Fruit fly (Drosophila melanogaster) whole organism, embryonic: ENCODE results near the gene puc.

Experiments used
- Antp ChIP-seq: fragments of 200-800 bp; sonication (Bioruptor generic); optimal IDR thresholded peaks from 3 replicates; lab custom pipeline; 2016; ENCODE audit warnings: missing biosample characterization, missing genetic modification characterization
- CG10321 ChIP-seq: fragments of 200-800 bp; sonication (Bioruptor generic); IDR thresholded peaks from 2 replicates; pipeline ENCODE4 v1.3.6; 2022; ENCODE audit warnings: missing biosample characterization, missing genetic modification characterization
- CG10462 ChIP-seq: fragments of 200-800 bp; sonication (Bioruptor generic); optimal IDR thresholded peaks from 2 replicates; lab custom pipeline; 2016; ENCODE audit warnings: missing biosample characterization, missing genetic modification characterization
- CG11247 ChIP-seq: fragments of 200-800 bp; sonication (Bioruptor generic); IDR thresholded peaks from 2 replicates; pipeline ENCODE4 v1.3.6; 2022; ENCODE audit warnings: missing biosample characterization, missing genetic modification characterization
- CG11504 ChIP-seq: fragments of 200-800 bp; sonication (Bioruptor generic); optimal IDR thresholded peaks from 3 replicates; lab custom pipeline; 2019; ENCODE audit warnings: missing biosample characterization, mild to moderate bottlenecking, missing genetic modification characterization, moderate library complexity
- CG12236 ChIP-seq: fragments of 200-800 bp; sonication (Bioruptor generic); optimal IDR thresholded peaks from 2 replicates; lab custom pipeline; 2016; ENCODE audit warnings: missing biosample characterization, missing genetic modification characterization
- CG1233 ChIP-seq: fragments of 200-800 bp; sonication (Bioruptor generic); optimal IDR thresholded peaks from 4 replicates; lab custom pipeline; 2018; ENCODE audit warnings: missing biosample characterization, mild to moderate bottlenecking, missing genetic modification characterization
- CG15601 ChIP-seq: fragments of 200-800 bp; sonication (Bioruptor generic); optimal IDR thresholded peaks from 3 replicates; lab custom pipeline; 2019; ENCODE audit warnings: missing biosample characterization, mild to moderate bottlenecking, missing genetic modification characterization, moderate library complexity
- CG2889 ChIP-seq: fragments of 200-800 bp; sonication (Bioruptor generic); IDR thresholded peaks from 3 replicates; pipeline ENCODE4 v1.3.6; 2022; ENCODE audit warnings: missing biosample characterization, missing genetic modification characterization
- CG31388 ChIP-seq: fragments of 200-800 bp; sonication (Bioruptor generic); optimal IDR thresholded peaks from 2 replicates; lab custom pipeline; 2016; ENCODE audit warnings: missing biosample characterization, missing genetic modification characterization
- CG3726 ChIP-seq: fragments of 200-800 bp; sonication (Bioruptor generic); IDR thresholded peaks from 3 replicates; pipeline ENCODE4, ENCODE4 v1.3.6; 2022; ENCODE audit warnings: missing biosample characterization, missing genetic modification characterization
- CG3838 ChIP-seq: fragments of 200-800 bp; sonication (Bioruptor generic); optimal IDR thresholded peaks from 3 replicates; lab custom pipeline; 2016; ENCODE audit warnings: missing biosample characterization, missing genetic modification characterization
- CG4282 ChIP-seq: fragments of 200-800 bp; sonication (Bioruptor generic); optimal IDR thresholded peaks from 2 replicates; lab custom pipeline; 2016; ENCODE audit warnings: missing biosample characterization, missing genetic modification characterization
- CG43689 ChIP-seq: fragments of 200-800 bp; sonication (Bioruptor generic); IDR thresholded peaks from 2 replicates; pipeline ENCODE4 v1.3.6; 2022; ENCODE audit warnings: missing biosample characterization, missing genetic modification characterization
- CG4424 ChIP-seq: fragments of 200-800 bp; sonication (Bioruptor generic); optimal IDR thresholded peaks from 3 replicates; lab custom pipeline; 2016; ENCODE audit warnings: missing biosample characterization, missing genetic modification characterization
- CG5180 ChIP-seq: fragments of 200-800 bp; sonication (Bioruptor generic); optimal IDR thresholded peaks from 3 replicates; lab custom pipeline; 2017; ENCODE audit warnings: missing biosample characterization, missing genetic modification characterization, mild to moderate bottlenecking, moderate library complexity, missing genetic modification reagents
- CG7963 ChIP-seq: fragments of 200-800 bp; sonication (Bioruptor generic); IDR thresholded peaks from 3 replicates; pipeline ENCODE4 v1.3.6; 2022; ENCODE audit warnings: missing biosample characterization, missing genetic modification characterization; ENCODE audit not compliant: partially characterized antibody
- CG8089 ChIP-seq: fragments of 200-800 bp; sonication (Bioruptor generic); optimal IDR thresholded peaks from 3 replicates; lab custom pipeline; 2016; ENCODE audit warnings: missing biosample characterization, missing genetic modification characterization
- CG8281 ChIP-seq: fragments of 200-800 bp; sonication (Bioruptor generic); optimal IDR thresholded peaks from 2 replicates; lab custom pipeline; 2018; ENCODE audit warnings: missing biosample characterization, mild to moderate bottlenecking, missing genetic modification characterization, moderate library complexity
- CHES-1-like ChIP-seq: fragments of 200-800 bp; sonication (Bioruptor generic); optimal IDR thresholded peaks from 2 replicates; lab custom pipeline; 2016; ENCODE audit warnings: missing biosample characterization, missing genetic modification characterization
- D19B ChIP-seq: fragments of 200-800 bp; sonication (Bioruptor generic); optimal IDR thresholded peaks from 2 replicates; lab custom pipeline; 2017; ENCODE audit warnings: missing biosample characterization, mild to moderate bottlenecking, missing genetic modification characterization
- Dfd ChIP-seq, 2 experiments: fragments of >200 bp; optimal IDR thresholded peaks; 2 replicates each; lab custom pipeline; 2017; ENCODE audit warnings: missing biosample characterization in 2 of 2, missing genetic modification characterization in 2 of 2
- GATAe ChIP-seq: fragments of 200-800 bp; sonication (Bioruptor generic); conservative IDR thresholded peaks from 2 replicates; pipeline ENCODE4 v1.3.6; 2022; ENCODE audit warnings: missing biosample characterization, missing genetic modification characterization
- NfI ChIP-seq: fragments of 200-800 bp; sonication (Bioruptor generic); optimal IDR thresholded peaks from 3 replicates; lab custom pipeline; 2018; ENCODE audit warnings: missing biosample characterization, mild to moderate bottlenecking, missing genetic modification characterization, moderate library complexity
- Rx ChIP-seq: fragments of 200-800 bp; sonication (Bioruptor generic); IDR thresholded peaks from 2 replicates; pipeline ENCODE4 v1.3.6; 2022; ENCODE audit warnings: missing biosample characterization, missing genetic modification characterization
- Trl ChIP-seq, 3 experiments: fragments of >200 bp in 2 of 3; fragments of 200-800 bp in 1 of 3; sonication (Bioruptor generic) in 1 of 3; optimal IDR thresholded peaks; 2 replicates in 1 of 3; 3 replicates in 2 of 3; lab custom pipeline; 2016 to 2017; ENCODE audit warnings: missing biosample characterization in 1 of 3, missing genetic modification characterization in 1 of 3
- Vsx1 ChIP-seq: fragments of 200-800 bp; sonication (Bioruptor generic); optimal IDR thresholded peaks from 2 replicates; lab custom pipeline; 2017; ENCODE audit warnings: missing biosample characterization, mild to moderate bottlenecking, missing genetic modification characterization, missing genetic modification reagents
- ara ChIP-seq: fragments of 200-800 bp; sonication (Bioruptor generic); IDR thresholded peaks from 2 replicates; pipeline ENCODE4 v1.3.6; 2022; ENCODE audit warnings: missing biosample characterization, missing genetic modification characterization
- bab2 ChIP-seq: fragments of 200-800 bp; sonication (Bioruptor generic); optimal IDR thresholded peaks from 2 replicates; lab custom pipeline; 2016; ENCODE audit warnings: missing biosample characterization, missing genetic modification characterization
- bsh ChIP-seq, 2 experiments: fragments of 200-800 bp; sonication (Bioruptor generic); optimal IDR thresholded peaks; 2 replicates each; lab custom pipeline; 2017 to 2018; ENCODE audit warnings: mild to moderate bottlenecking in 2 of 2, missing biosample characterization in 2 of 2, missing genetic modification characterization in 2 of 2, moderate library complexity in 1 of 2
- btn ChIP-seq: fragments of 200-800 bp; sonication (Bioruptor generic); optimal IDR thresholded peaks from 2 replicates; lab custom pipeline; 2016; ENCODE audit warnings: missing biosample characterization, missing genetic modification characterization
- cato ChIP-seq: fragments of 200-800 bp; sonication (Bioruptor generic); optimal IDR thresholded peaks from 2 replicates; lab custom pipeline; 2016; ENCODE audit warnings: missing biosample characterization, missing genetic modification characterization, borderline replicate concordance
- cg ChIP-seq: fragments of 200-800 bp; sonication (Bioruptor generic); optimal IDR thresholded peaks from 3 replicates; lab custom pipeline; 2019; ENCODE audit warnings: missing biosample characterization, mild to moderate bottlenecking, missing genetic modification characterization, moderate library complexity
- chif ChIP-seq, 2 experiments: fragments of 200-800 bp; sonication (Bioruptor generic); optimal IDR thresholded peaks; 3 replicates each; lab custom pipeline; 2016; ENCODE audit warnings: missing biosample characterization in 2 of 2, missing genetic modification characterization in 2 of 2
- crol ChIP-seq: fragments of 200-800 bp; sonication (Bioruptor generic); IDR thresholded peaks from 2 replicates; pipeline ENCODE4 v1.3.6; 2022; ENCODE audit warnings: missing biosample characterization, missing genetic modification characterization
- cwo ChIP-seq: fragments of 200-800 bp; sonication (Bioruptor generic); optimal IDR thresholded peaks from 3 replicates; lab custom pipeline; 2017; ENCODE audit warnings: missing biosample characterization, missing genetic modification characterization, mild to moderate bottlenecking, moderate library complexity, missing genetic modification reagents
- gcm2 ChIP-seq: fragments of 200-800 bp; sonication (Bioruptor generic); optimal IDR thresholded peaks from 2 replicates; lab custom pipeline; 2016; ENCODE audit warnings: missing biosample characterization, missing genetic modification characterization
- h ChIP-seq: fragments of >200 bp; optimal IDR thresholded peaks from 2 replicates; lab custom pipeline; 2017
- klu ChIP-seq: fragments of 200-800 bp; sonication (Bioruptor generic); IDR thresholded peaks from 2 replicates; pipeline ENCODE4 v1.3.6; 2022; ENCODE audit warnings: missing biosample characterization, missing genetic modification characterization
- knrl ChIP-seq: fragments of 200-800 bp; sonication (Bioruptor generic); IDR thresholded peaks from 3 replicates; pipeline ENCODE4 v1.3.6; 2022; ENCODE audit warnings: missing biosample characterization, missing genetic modification characterization; ENCODE audit not compliant: partially characterized antibody
- lmd ChIP-seq: fragments of 200-800 bp; sonication (Bioruptor generic); IDR thresholded peaks from 2 replicates; pipeline ENCODE4 v1.3.6; 2022; ENCODE audit warnings: missing biosample characterization, missing genetic modification characterization
- mld ChIP-seq: fragments of 200-800 bp; sonication (Bioruptor generic); IDR thresholded peaks from 3 replicates; pipeline ENCODE4 v1.3.6; 2022; ENCODE audit warnings: missing biosample characterization, missing genetic modification characterization; ENCODE audit not compliant: partially characterized antibody
- nerfin-2 ChIP-seq: fragments of 200-800 bp; sonication (Bioruptor generic); IDR thresholded peaks from 2 replicates; pipeline ENCODE4 v1.3.6; 2022; ENCODE audit warnings: missing biosample characterization, missing genetic modification characterization; ENCODE audit not compliant: partially characterized antibody
- otp ChIP-seq: fragments of 200-800 bp; sonication (Bioruptor generic); IDR thresholded peaks from 3 replicates; pipeline ENCODE4, ENCODE4 v1.3.6; 2022; ENCODE audit warnings: missing biosample characterization, missing genetic modification characterization
- pzg ChIP-seq: fragments of 200-800 bp; sonication (Bioruptor generic); optimal IDR thresholded peaks from 3 replicates; lab custom pipeline; 2018; ENCODE audit warnings: missing biosample characterization, mild to moderate bottlenecking, missing genetic modification characterization, moderate library complexity
- shn ChIP-seq: fragments of 200-800 bp; sonication (Bioruptor generic); optimal IDR thresholded peaks from 3 replicates; lab custom pipeline; 2016; ENCODE audit warnings: missing biosample characterization, missing genetic modification characterization
- tx ChIP-seq: fragments of 200-800 bp; sonication (Bioruptor generic); optimal IDR thresholded peaks from 2 replicates; lab custom pipeline; 2016; ENCODE audit warnings: missing biosample characterization, missing genetic modification characterization
- vvl ChIP-seq: fragments of 200-800 bp; sonication (Bioruptor generic); IDR thresholded peaks from 2 replicates; pipeline ENCODE4 v1.3.6; 2022; ENCODE audit warnings: missing biosample characterization, missing genetic modification characterization
- yki ChIP-seq: fragments of >200 bp; optimal IDR thresholded peaks from 3 replicates; lab custom pipeline; 2018

puc gene

DNA sequence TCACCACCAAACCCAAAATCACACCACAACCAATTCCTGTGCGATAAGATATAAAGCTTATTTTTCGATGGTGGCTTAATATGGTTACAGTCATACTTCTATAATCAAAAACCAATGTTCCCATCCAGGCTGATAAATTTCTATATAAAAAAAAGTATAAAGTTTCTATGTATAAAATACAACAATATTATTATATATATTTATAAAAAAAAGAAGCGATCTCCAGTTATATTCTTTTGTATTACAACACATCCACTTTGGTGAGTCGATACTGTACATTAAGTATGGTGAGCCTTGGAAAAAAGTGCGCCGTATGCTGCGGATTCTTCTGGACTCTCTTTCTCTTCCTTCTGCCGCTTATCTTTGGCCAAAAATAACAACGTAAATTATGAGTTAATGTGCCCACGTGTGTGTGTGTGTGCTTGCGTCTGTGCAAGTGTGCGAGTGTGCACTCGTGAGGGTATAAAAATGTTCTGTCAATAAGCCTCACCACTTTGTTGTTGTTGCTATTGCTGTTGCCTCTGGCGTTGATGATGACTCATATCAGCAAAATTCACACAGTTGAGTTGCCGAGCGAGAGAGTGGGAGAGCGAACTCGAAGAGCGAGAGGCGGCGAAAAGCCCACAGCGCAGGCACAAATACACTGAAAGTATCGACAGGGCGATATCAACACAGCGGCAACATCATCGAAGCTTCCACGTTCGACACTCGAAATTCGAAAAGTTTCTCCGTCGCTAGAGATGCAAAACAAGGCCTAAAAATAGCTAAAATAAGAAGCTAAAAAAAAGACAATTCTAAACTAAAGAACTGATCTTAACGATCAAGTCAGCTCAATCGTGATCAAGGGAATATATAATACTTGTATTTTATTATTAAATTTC lies 14.6 kb downstream of the puc start (continued):
- TF ChIP-seq Antp (GFP tag; lab: Kevin White, UChicago) (no peak), CG15601 (peak; percentile 41), CG43689 (GFP tag; lab: Robert Waterston, UW) (no peak), otp (GFP tag; lab: Robert Waterston, UW) (no peak), CG4282 (GFP tag; lab: Kevin White, UChicago) (no peak), CG5180 (peak; percentile 25), nerfin-2 (no peak), chif (GFP tag; optimal IDR thresholded peaks at IDR 0.05; lab: Kevin White, UChicago) (no peak), cg (GFP tag; lab: Kevin White, UChicago) (peak; percentile 91), GATAe (GFP tag; lab: Robert Waterston, UW) (peak; percentile 35), pzg (no peak), h (no peak), Rx (GFP tag; lab: Robert Waterston, UW) (0 out of 2 replicates have a peak, but pooled peaks have one; percentile 3), tx (no peak), CG11504 (peak; percentile 75), lmd (GFP tag; lab: Robert Waterston, UW) (peak; percentile 75), vvl (GFP tag; lab: Robert Waterston, UW) (peak; percentile 74), mld (GFP tag; lab: Robert Waterston, UW) (no peak), CHES-1-like (GFP tag; lab: Kevin White, UChicago) (no peak), shn (GFP tag; lab: Kevin White, UChicago) (peak; percentile 43), NfI (peak; percentile 60), knrl (GFP tag; lab: Robert Waterston, UW) (no peak), bab2 (peak; percentile 14), klu (peak; percentile 55; the same call in 1 of the 2 replicates), bsh (GFP tag; optimal IDR thresholded peaks at IDR 0.05; lab: Kevin White, UChicago) (peak; percentile 9 to 69), Trl (optimal IDR thresholded peaks at IDR 0.05; lab: Kevin White, UChicago) (peak; percentile 81 to 92), Trl (GFP tag; optimal IDR thresholded peaks at IDR 0.05; lab: Kevin White, UChicago) (peak; percentile 28), CG11247 (GFP tag; lab: Robert Waterston, UW) (peak; percentile 5; the same call in 1 of the 2 replicates), crol (no peak), CG4424 (GFP tag; lab: Kevin White, UChicago) (peak; percentile 51), ara (GFP tag; lab: Robert Waterston, UW) (0 out of 2 replicates have a peak, but pooled peaks have one; percentile 41), CG7963 (GFP tag; lab: Robert Waterston, UW) (no peak), CG2889 (no peak), Vsx1 (GFP tag; lab: Kevin White, UChicago) (no peak), cato (GFP tag; lab: Kevin White, UChicago) (no peak), CG10321 (GFP tag; lab: Robert Waterston, UW) (0 out of 2 replicates have a peak, but pooled peaks have one; percentile 34), CG8089 (GFP tag; lab: Kevin White, UChicago) (no peak), CG1233 (GFP tag; lab: Kevin White, UChicago) (peak; percentile 59), CG3726 (GFP tag; lab: Robert Waterston, UW) (no peak), D19B (GFP tag; lab: Kevin White, UChicago) (peak; percentile 52), yki (lab: Kevin White, UChicago) (peak; percentile 0), btn (GFP tag; lab: Kevin White, UChicago) (no peak), CG3838 (GFP tag; lab: Kevin White, UChicago) (peak; percentile 12), CG12236 (GFP tag; lab: Kevin White, UChicago) (no peak), Dfd (GFP tag; optimal IDR thresholded peaks at IDR 0.05; lab: Kevin White, UChicago) (no peak), CG10462 (GFP tag; lab: Kevin White, UChicago) (no peak), cwo (peak; percentile 70), CG31388 (GFP tag; lab: Kevin White, UChicago) (no peak), gcm2 (GFP tag; lab: Kevin White, UChicago) (no peak), CG8281 (tag; lab: Kevin White, UChicago) (peak; percentile 27)
